Worm (Caenorhabditis elegans): ENCODE data around the gene ntl-3.

- no peak for TF ChIP-seq akir-1 (GFP tag; optimal IDR thresholded peaks at IDR 0.05)
- no peak for TF ChIP-seq dpl-1 (GFP tag; optimal IDR thresholded peaks at IDR 0.05)
- no peak for TF ChIP-seq ets-4 (GFP tag; optimal IDR thresholded peaks at IDR 0.05)
- TF ChIP-seq hmg-20 (GFP tag; IDR thresholded peaks at IDR 0.05), result no peak
- TF ChIP-seq rpc-1 (optimal IDR thresholded peaks at IDR 0.05), result no peak
- no peak for TF ChIP-seq rpc-1 (tag; optimal IDR thresholded peaks at IDR 0.05)
- no peak for TF ChIP-seq ztf-22 (GFP tag; optimal IDR thresholded peaks at IDR 0.05)
These were observed 35.8 kb downstream of the ntl-3 start, which contains the start of gene C18D11.6 for ce11 chrIII:11810447-11810846.

All from whole organism, young adult.